Worm (Caenorhabditis elegans) whole organism, mixed stage, embryonic: ENCODE results near the gene T10G3.1.
"Not testable (repeated sequence)": the region's sequence is repeated elsewhere in the genome, so short reads cannot be mapped to it uniquely, and the experiment has no call there.

ENCODE experiments used
- M03D4.4 ChIP-seq: sonication (generic microtip); optimal IDR thresholded peaks from 2 replicates; lab custom pipeline; 2017; ENCODE audit warnings: mild to moderate bottlenecking, missing genetic modification characterization, missing compliant biosample characterization
- bed-3 ChIP-seq: fragments of 200-800 bp; sonication (Bioruptor generic); optimal IDR thresholded peaks from 3 replicates; lab custom pipeline; 2018; ENCODE audit warnings: mild to moderate bottlenecking, missing genetic modification characterization, moderate library complexity, missing compliant biosample characterization
- blmp-1 ChIP-seq: fragments of 150-350 bp; optimal IDR thresholded peaks from 2 replicates; lab custom pipeline; 2014; ENCODE audit warnings: missing biosample characterization, missing genetic modification characterization
- ceh-39 ChIP-seq: fragments of 150-350 bp; optimal IDR thresholded peaks from 2 replicates; lab custom pipeline; 2014; ENCODE audit warnings: missing biosample characterization, missing genetic modification characterization
- ceh-83 ChIP-seq: fragments of 200-800 bp; sonication (Bioruptor generic); optimal IDR thresholded peaks from 2 replicates; lab custom pipeline; 2018; ENCODE audit warnings: mild to moderate bottlenecking, missing genetic modification characterization, missing compliant biosample characterization
- ces-1 ChIP-seq: fragments of 150-350 bp; optimal IDR thresholded peaks from 2 replicates; lab custom pipeline; 2014; ENCODE audit warnings: missing biosample characterization, missing genetic modification reagents, missing genetic modification characterization
- drap-1 ChIP-seq: fragments of 200-800 bp; sonication (Bioruptor generic); optimal IDR thresholded peaks from 3 replicates; lab custom pipeline; 2018; ENCODE audit warnings: mild to moderate bottlenecking, missing genetic modification characterization, missing compliant biosample characterization
- elt-1 ChIP-seq: sonication (generic microtip); optimal IDR thresholded peaks from 2 replicates; lab custom pipeline; 2017; ENCODE audit warnings: missing genetic modification characterization, mild to moderate bottlenecking, missing compliant biosample characterization, antibody characterized with exemption, moderate library complexity, borderline replicate concordance; ENCODE audit not compliant: insufficient read depth
- elt-3 ChIP-seq: fragments of 150-350 bp; optimal IDR thresholded peaks from 2 replicates; lab custom pipeline; 2014; ENCODE audit warnings: missing biosample characterization, missing genetic modification characterization
- flh-1 ChIP-seq: fragments of 200-800 bp; sonication (Bioruptor generic); optimal IDR thresholded peaks from 2 replicates; lab custom pipeline; 2018; ENCODE audit warnings: mild to moderate bottlenecking, missing genetic modification characterization, moderate library complexity, missing compliant biosample characterization
- ham-2 ChIP-seq: fragments of 200-800 bp; sonication (Bioruptor generic); optimal IDR thresholded peaks from 2 replicates; lab custom pipeline; 2018; ENCODE audit warnings: mild to moderate bottlenecking, missing genetic modification characterization, missing compliant biosample characterization
- hlh-1 ChIP-seq: fragments of 150-350 bp; optimal IDR thresholded peaks from 2 replicates; lab custom pipeline; 2014; ENCODE audit warnings: missing biosample characterization, missing genetic modification reagents, missing genetic modification characterization
- lin-32 ChIP-seq: fragments of 200-800 bp; sonication (Bioruptor generic); optimal IDR thresholded peaks from 2 replicates; lab custom pipeline; 2018; ENCODE audit warnings: mild to moderate bottlenecking, missing genetic modification characterization, missing compliant biosample characterization
- lsy-2 ChIP-seq: fragments of 150-350 bp; optimal IDR thresholded peaks from 2 replicates; lab custom pipeline; 2014; ENCODE audit warnings: missing biosample characterization, missing genetic modification characterization
- mab-5 ChIP-seq: fragments of 150-350 bp; optimal IDR thresholded peaks from 2 replicates; lab custom pipeline; 2014; ENCODE audit warnings: missing biosample characterization, missing genetic modification characterization
- mls-2 ChIP-seq: sonication (generic microtip); optimal IDR thresholded peaks from 2 replicates; lab custom pipeline; 2016; ENCODE audit warnings: mild to moderate bottlenecking, missing genetic modification characterization, moderate library complexity, missing compliant biosample characterization
- nhr-12 ChIP-seq: fragments of 150-350 bp; optimal IDR thresholded peaks from 2 replicates; lab custom pipeline; 2014; ENCODE audit warnings: missing biosample characterization, missing genetic modification characterization
- nhr-237 ChIP-seq: fragments of 150-350 bp; optimal IDR thresholded peaks from 2 replicates; lab custom pipeline; 2014; ENCODE audit warnings: missing biosample characterization, missing genetic modification characterization
- nhr-28 ChIP-seq: fragments of 150-350 bp; optimal IDR thresholded peaks from 2 replicates; lab custom pipeline; 2014; ENCODE audit warnings: missing biosample characterization, missing genetic modification characterization
- nhr-76 ChIP-seq: sonication (generic microtip); optimal IDR thresholded peaks from 2 replicates; lab custom pipeline; 2017; ENCODE audit warnings: missing biosample characterization, missing genetic modification characterization
- pha-4 ChIP-seq: fragments of 150-350 bp; optimal IDR thresholded peaks from 2 replicates; lab custom pipeline; 2018; ENCODE audit warnings: missing biosample characterization, missing genetic modification reagents, missing genetic modification characterization
- sem-2 ChIP-seq: fragments of 200-800 bp; sonication (Bioruptor generic); optimal IDR thresholded peaks from 2 replicates; lab custom pipeline; 2018; ENCODE audit warnings: mild to moderate bottlenecking, missing genetic modification characterization, missing compliant biosample characterization
- snpc-4 ChIP-seq: fragments of 150-350 bp; optimal IDR thresholded peaks from 2 replicates; lab custom pipeline; 2014; ENCODE audit warnings: missing biosample characterization, missing genetic modification characterization
- sptf-1 ChIP-seq: sonication (generic microtip); optimal IDR thresholded peaks from 2 replicates; lab custom pipeline; 2017; ENCODE audit warnings: mild to moderate bottlenecking, missing genetic modification characterization, moderate library complexity, missing compliant biosample characterization
- tbx-8 ChIP-seq: fragments of 200-800 bp; sonication (Bioruptor generic); optimal IDR thresholded peaks from 2 replicates; lab custom pipeline; 2018; ENCODE audit warnings: mild to moderate bottlenecking, missing genetic modification characterization, moderate library complexity, missing compliant biosample characterization
- unc-39 ChIP-seq: fragments of 150-350 bp; optimal IDR thresholded peaks from 2 replicates; lab custom pipeline; 2014; ENCODE audit warnings: missing biosample characterization, missing genetic modification characterization
- unc-62 ChIP-seq: fragments of 150-350 bp; optimal IDR thresholded peaks from 2 replicates; lab custom pipeline; 2014; ENCODE audit warnings: missing biosample characterization, missing genetic modification reagents, missing genetic modification characterization
- zip-8 ChIP-seq: fragments of 150-350 bp; optimal IDR thresholded peaks from 2 replicates; lab custom pipeline; 2014; ENCODE audit warnings: missing biosample characterization, missing genetic modification characterization
- ztf-11 ChIP-seq: fragments of 150-350 bp; optimal IDR thresholded peaks from 2 replicates; lab custom pipeline; 2014; ENCODE audit warnings: missing biosample characterization, missing genetic modification characterization

The T10G3.1 gene

ce11 chrV:13443535-13443934 is 29.9 kb downstream of the T10G3.1 start, which contains the start of gene Y2H9A.6:
Y2H9A.6 (plus strand) TSS chrV:13443835.
- TF ChIP-seq ces-1; elt-1 (tag; lab: Kevin White, UChicago); ztf-11 (tag; lab: Kevin White, UChicago): not testable (repeated sequence)

ce11 chrV:13442819-13443218 is 30.7 kb downstream of the T10G3.1 start:
- TF ChIP-seq ceh-39 (tag; lab: Kevin White, UChicago) = no peak

DNA sequence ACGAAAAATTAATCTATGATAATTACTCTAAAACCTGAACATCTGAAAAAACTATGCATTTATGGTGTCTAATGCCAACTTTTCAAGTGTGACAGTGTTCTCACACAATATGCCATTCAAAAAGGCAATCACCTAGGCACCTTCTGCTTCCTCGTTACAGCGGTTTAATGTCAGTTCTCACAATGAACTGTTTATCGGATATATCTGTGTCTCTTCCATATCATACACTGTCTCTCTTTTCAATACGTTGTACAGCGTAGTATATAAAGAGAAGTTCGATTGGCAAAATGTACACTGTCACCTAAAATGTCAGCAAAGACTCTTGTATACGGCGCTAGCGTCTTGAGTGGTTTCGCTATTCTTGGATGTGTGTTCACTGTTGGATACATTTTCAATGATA is 31.8 kb downstream of the T10G3.1 start, which contains the start of gene col-162:
TSS of gene col-162 (plus strand) at position 301 of the 400 bp plus-strand sequence.
- TF ChIP-seq snpc-4 (tag; lab: Kevin White, UChicago) (no peak), drap-1 (GFP tag; lab: Kevin White, UChicago) (no peak), nhr-76 (tag; lab: Kevin White, UChicago) (no peak), unc-62 (GFP tag; lab: Kevin White, UChicago) (no peak), mls-2 (tag; lab: Kevin White, UChicago) (no peak), lin-32 (GFP tag; lab: Kevin White, UChicago) (no peak), hlh-1 (tag; lab: Kevin White, UChicago) (no peak), sem-2 (GFP tag; lab: Kevin White, UChicago) (no peak), unc-39 (tag; lab: Kevin White, UChicago) (no peak), elt-3 (tag; lab: Kevin White, UChicago) (no peak), zip-8 (tag; lab: Kevin White, UChicago) (no peak), sptf-1 (no peak), ceh-83 (GFP tag; lab: Kevin White, UChicago) (no peak), ces-1 (no peak), nhr-28 (tag; lab: Kevin White, UChicago) (no peak), nhr-237 (no peak)

DNA sequence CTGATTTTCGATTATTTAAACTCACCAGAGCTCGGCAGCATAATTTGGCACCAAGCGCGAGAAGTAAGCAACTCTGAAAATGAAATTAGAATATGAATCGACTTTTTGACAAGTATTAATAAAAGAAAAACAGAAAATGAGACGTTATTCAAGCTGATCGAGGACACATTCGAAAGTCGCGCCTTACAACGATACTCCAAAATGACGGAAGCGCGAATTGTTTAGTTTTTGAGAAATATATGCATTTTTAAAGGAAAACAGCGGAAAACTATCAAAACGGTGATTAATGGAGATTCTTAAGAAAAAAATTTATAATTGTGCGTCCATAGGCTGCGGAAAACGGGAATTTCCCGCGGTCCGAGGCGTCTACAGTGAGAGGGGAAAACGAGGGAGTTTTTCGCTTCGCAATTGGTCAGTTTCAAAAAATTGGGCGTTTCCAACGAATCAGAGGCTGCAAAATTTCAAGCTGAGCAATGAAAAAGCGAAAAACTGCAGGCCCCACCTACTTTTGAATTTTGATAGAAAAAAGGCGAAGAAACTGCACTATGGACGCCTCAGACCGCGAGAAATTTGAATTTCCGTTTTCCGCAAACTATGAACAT is 35.9 kb downstream of the T10G3.1 start, which contains the start of gene mes-4:
TSS of gene mes-4 (minus strand) at position 73 of the 602 bp plus-strand sequence.
- no peak for TF ChIP-seq elt-1 (tag; lab: Kevin White, UChicago)
- TF ChIP-seq, all 35 proteins: peak for 0

- TF ChIP-seq unc-39 (tag; lab: Kevin White, UChicago) = no peak
- TF ChIP-seq nhr-12 = peak; percentile 37
These were observed 41.1 kb downstream of the T10G3.1 start, which contains the start of gene srd-17 for ce11 chrV:13432364-13432763. srd-17 (minus strand) TSS chrV:13432714.

DNA sequence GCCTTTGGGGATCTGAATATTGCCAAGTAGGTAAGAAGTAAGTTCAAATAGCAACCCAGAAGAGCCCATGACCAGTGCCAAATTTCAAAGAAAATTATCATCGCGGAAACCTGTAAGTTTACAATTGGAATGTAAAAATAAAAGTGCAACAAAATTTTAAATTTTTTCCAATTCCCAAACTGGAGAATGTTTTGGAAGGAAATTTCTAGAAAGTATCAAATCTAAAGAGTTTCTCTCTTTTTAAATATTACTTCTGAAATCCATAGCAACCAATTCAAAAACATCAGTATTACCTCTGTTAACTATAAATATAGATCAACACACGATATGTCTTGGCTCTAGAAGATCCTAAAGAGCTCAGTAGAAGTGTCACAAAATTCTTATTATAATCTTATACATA is 44.8 kb downstream of the T10G3.1 start, which contains the start of gene srd-19:
TSS of gene srd-19 (minus strand) at position 101 of the 400 bp plus-strand sequence.
- TF ChIP-seq flh-1 (no peak), ztf-11 (tag; lab: Kevin White, UChicago) (no peak), tbx-8 (GFP tag; lab: Kevin White, UChicago) (no peak), bed-3 (GFP tag; lab: Kevin White, UChicago) (no peak), blmp-1 (tag; lab: Kevin White, UChicago) (no peak), M03D4.4 (no peak), unc-39 (tag; lab: Kevin White, UChicago) (no peak), nhr-12 (no peak), ceh-39 (tag; lab: Kevin White, UChicago) (no peak), drap-1 (GFP tag; lab: Kevin White, UChicago) (no peak)

ce11 chrV:13427378-13427777 is 46.1 kb downstream of the T10G3.1 start:
- TF ChIP-seq ztf-11 (tag; lab: Kevin White, UChicago) (no peak), pha-4 (tag; lab: Kevin White, UChicago) (no peak), snpc-4 (tag; lab: Kevin White, UChicago) (no peak), ham-2 (GFP tag; lab: Kevin White, UChicago) (no peak), ces-1 (no peak), mab-5 (no peak), elt-1 (tag; lab: Kevin White, UChicago) (no peak), nhr-12 (no peak), lsy-2 (tag; lab: Kevin White, UChicago) (no peak), ceh-83 (GFP tag; lab: Kevin White, UChicago) (no peak)
